Worm (Caenorhabditis elegans) whole organism, L2 larva: ENCODE measurements around the gene nspd-2.

Experiments used
- C34F6.9 ChIP-seq: fragments of 150-350 bp; optimal IDR thresholded peaks from 2 replicates; lab custom pipeline; 2014; ENCODE audit warnings: missing biosample characterization, missing genetic modification characterization
- F13H6.1 ChIP-seq: sonication (generic microtip); optimal IDR thresholded peaks from 2 replicates; lab custom pipeline; 2016; ENCODE audit warnings: missing genetic modification characterization, missing compliant biosample characterization
- R02D3.7 ChIP-seq: fragments of 150-350 bp; optimal IDR thresholded peaks from 2 replicates; lab custom pipeline; 2014; ENCODE audit warnings: missing biosample characterization, missing genetic modification characterization
- Y55F3AM.14 ChIP-seq: fragments of 200-800 bp; sonication (Bioruptor generic); optimal IDR thresholded peaks from 2 replicates; lab custom pipeline; 2018; ENCODE audit warnings: mild to moderate bottlenecking, missing genetic modification characterization, missing compliant biosample characterization
- alr-1 ChIP-seq: fragments of 150-350 bp; optimal IDR thresholded peaks from 2 replicates; lab custom pipeline; 2014; ENCODE audit warnings: missing biosample characterization, missing genetic modification characterization
- ama-1 ChIP-seq: fragments of 150-350 bp; optimal IDR thresholded peaks from 2 replicates; lab custom pipeline; 2018; ENCODE audit warnings: inconsistent platforms
- blmp-1 ChIP-seq: sonication (generic microtip); optimal IDR thresholded peaks from 2 replicates; lab custom pipeline; 2017; ENCODE audit warnings: missing genetic modification characterization, mild to moderate bottlenecking, missing compliant biosample characterization, antibody characterized with exemption, moderate library complexity; ENCODE audit not compliant: insufficient read depth
- ceh-16 ChIP-seq: fragments of 150-350 bp; optimal IDR thresholded peaks from 2 replicates; lab custom pipeline; 2014; ENCODE audit warnings: missing biosample characterization, missing genetic modification characterization
- ceh-82 ChIP-seq: fragments of 150-350 bp; optimal IDR thresholded peaks from 2 replicates; lab custom pipeline; 2014; ENCODE audit warnings: missing biosample characterization, missing genetic modification characterization
- crh-2 ChIP-seq: sonication (generic microtip); optimal IDR thresholded peaks from 2 replicates; lab custom pipeline; 2017; ENCODE audit warnings: missing biosample characterization, missing genetic modification characterization
- dmd-4 ChIP-seq: sonication (generic microtip); optimal IDR thresholded peaks from 2 replicates; lab custom pipeline; 2017; ENCODE audit warnings: missing biosample characterization, missing genetic modification characterization
- egl-27 ChIP-seq: sonication (generic microtip); optimal IDR thresholded peaks from 3 replicates; lab custom pipeline; 2017; ENCODE audit warnings: missing biosample characterization, missing genetic modification reagents, missing genetic modification characterization
- elt-3 ChIP-seq: sonication (generic microtip); optimal IDR thresholded peaks from 2 replicates; lab custom pipeline; 2017; ENCODE audit warnings: missing biosample characterization, missing genetic modification characterization
- fos-1 ChIP-seq: fragments of 150-350 bp; optimal IDR thresholded peaks from 2 replicates; lab custom pipeline; 2014; ENCODE audit warnings: missing biosample characterization, missing genetic modification characterization
- gmeb-1 ChIP-seq: fragments of 150-350 bp; optimal IDR thresholded peaks from 2 replicates; lab custom pipeline; 2014; ENCODE audit warnings: missing biosample characterization, missing genetic modification characterization
- lin-13 ChIP-seq: fragments of 150-350 bp; optimal IDR thresholded peaks from 2 replicates; lab custom pipeline; 2014; ENCODE audit warnings: missing biosample characterization, missing genetic modification reagents, missing genetic modification characterization
- lin-39 ChIP-seq: fragments of 150-350 bp; optimal IDR thresholded peaks from 2 replicates; lab custom pipeline; 2014; ENCODE audit warnings: missing biosample characterization, missing genetic modification reagents, missing genetic modification characterization
- lsy-2 ChIP-seq, 2 experiments: fragments of 150-350 bp in 1 of 2; sonication (generic microtip) in 1 of 2; optimal IDR thresholded peaks; 2 replicates each; lab custom pipeline; 2014 to 2017; ENCODE audit warnings: missing biosample characterization in 2 of 2, missing genetic modification characterization in 2 of 2
- mab-5 ChIP-seq: fragments of 150-350 bp; optimal IDR thresholded peaks from 2 replicates; lab custom pipeline; 2014; ENCODE audit warnings: missing biosample characterization, missing genetic modification characterization
- mdl-1 ChIP-seq, 2 experiments: fragments of 150-350 bp in 1 of 2; sonication (generic microtip) in 1 of 2; optimal IDR thresholded peaks; 2 replicates each; lab custom pipeline; 2017; ENCODE audit warnings: missing biosample characterization in 2 of 2, missing genetic modification characterization in 2 of 2
- nhr-10 ChIP-seq: sonication (generic microtip); optimal IDR thresholded peaks from 2 replicates; lab custom pipeline; 2017; ENCODE audit warnings: missing biosample characterization, missing genetic modification characterization
- nhr-12 ChIP-seq: fragments of 150-350 bp; optimal IDR thresholded peaks from 2 replicates; lab custom pipeline; 2014; ENCODE audit warnings: missing biosample characterization, missing genetic modification characterization
- nhr-129 ChIP-seq: fragments of 150-350 bp; optimal IDR thresholded peaks from 2 replicates; lab custom pipeline; 2014; ENCODE audit warnings: missing biosample characterization, missing genetic modification characterization
- nhr-21 ChIP-seq: fragments of 150-350 bp; optimal IDR thresholded peaks from 2 replicates; lab custom pipeline; 2014; ENCODE audit warnings: missing biosample characterization, missing genetic modification characterization
- nhr-237 ChIP-seq: fragments of 150-350 bp; optimal IDR thresholded peaks from 2 replicates; lab custom pipeline; 2014; ENCODE audit warnings: missing biosample characterization, missing genetic modification characterization
- nhr-25 ChIP-seq: fragments of 150-350 bp; sonication (generic microtip); optimal IDR thresholded peaks from 3 replicates; lab custom pipeline; 2014; ENCODE audit warnings: missing biosample characterization, missing genetic modification characterization
- nhr-6 ChIP-seq: fragments of 150-350 bp; optimal IDR thresholded peaks from 2 replicates; lab custom pipeline; 2014; ENCODE audit warnings: missing biosample characterization, missing genetic modification characterization
- nhr-77 ChIP-seq: fragments of 150-350 bp; optimal IDR thresholded peaks from 2 replicates; lab custom pipeline; 2014; ENCODE audit warnings: missing biosample characterization, missing genetic modification characterization
- peb-1 ChIP-seq: fragments of 150-350 bp; optimal IDR thresholded peaks from 2 replicates; lab custom pipeline; 2014; ENCODE audit warnings: missing biosample characterization, missing genetic modification characterization
- skn-1 ChIP-seq: sonication (generic microtip); optimal IDR thresholded peaks from 2 replicates; lab custom pipeline; 2017; ENCODE audit warnings: missing biosample characterization, missing genetic modification characterization
- sma-3 ChIP-seq: sonication (generic microtip); optimal IDR thresholded peaks from 2 replicates; lab custom pipeline; 2016; ENCODE audit warnings: missing genetic modification reagents, missing genetic modification characterization, missing compliant biosample characterization
- sma-9 ChIP-seq, 2 experiments: fragments of 150-350 bp in 1 of 2; sonication (generic microtip) in 1 of 2; optimal IDR thresholded peaks; 2 replicates each; lab custom pipeline; 2014 to 2016; ENCODE audit warnings: missing genetic modification characterization in 2 of 2, mild to moderate bottlenecking in 1 of 2, missing biosample characterization in 1 of 2, missing compliant biosample characterization in 1 of 2, missing genetic modification reagents in 1 of 2, moderate library complexity in 1 of 2
- unc-39 ChIP-seq: fragments of 150-350 bp; optimal IDR thresholded peaks from 2 replicates; lab custom pipeline; 2014; ENCODE audit warnings: missing biosample characterization, missing genetic modification characterization
- unc-55 ChIP-seq: fragments of 150-350 bp; sonication (generic microtip); optimal IDR thresholded peaks from 3 replicates; lab custom pipeline; 2014; ENCODE audit warnings: missing biosample characterization, missing genetic modification reagents, missing genetic modification characterization
- zag-1 ChIP-seq: fragments of 150-350 bp; optimal IDR thresholded peaks from 2 replicates; lab custom pipeline; 2014; ENCODE audit warnings: missing biosample characterization, missing genetic modification characterization
- ztf-1 ChIP-seq: fragments of 200-800 bp; sonication (Bioruptor generic); conservative IDR thresholded peaks from 2 replicates; pipeline ENCODE4 v1.3.6; 2022; ENCODE audit warnings: missing genetic modification characterization, missing compliant biosample characterization
- ztf-11 ChIP-seq: sonication (generic microtip); optimal IDR thresholded peaks from 2 replicates; lab custom pipeline; 2017; ENCODE audit warnings: missing biosample characterization, missing genetic modification characterization
- ztf-4 ChIP-seq: fragments of 150-350 bp; optimal IDR thresholded peaks from 2 replicates; lab custom pipeline; 2014; ENCODE audit warnings: missing biosample characterization, missing genetic modification characterization

nspd-2 gene

DNA sequence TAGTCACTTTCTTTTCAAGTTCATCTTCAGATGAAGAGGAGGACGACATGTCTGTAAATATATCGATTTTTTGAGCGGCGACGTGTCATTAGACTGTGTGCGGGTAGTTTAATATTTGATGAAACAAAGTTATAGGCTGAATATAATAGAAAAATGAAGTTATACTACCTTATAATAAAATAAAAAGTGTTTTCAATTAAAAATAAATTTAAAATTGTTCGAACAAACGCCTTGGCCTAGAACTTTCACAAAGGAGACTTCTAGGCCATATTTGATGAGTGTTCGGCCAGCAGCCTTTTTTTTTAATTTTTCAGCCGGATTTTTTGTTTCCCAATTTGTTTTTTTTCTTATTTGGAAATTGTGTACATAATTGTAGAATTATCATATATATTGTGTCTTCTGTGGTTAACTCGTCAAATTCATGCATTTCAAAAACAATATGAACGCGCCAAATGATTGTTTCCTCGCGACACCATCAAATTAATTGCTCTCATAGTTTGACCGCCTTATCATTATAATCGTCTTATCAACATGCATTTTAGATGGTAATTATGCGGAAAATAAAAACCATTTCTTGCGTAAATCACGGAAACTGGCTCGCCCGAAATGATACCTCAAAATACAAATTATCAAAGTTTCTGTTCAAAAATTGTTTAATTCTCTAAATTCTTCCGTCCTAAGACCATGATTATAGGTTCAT is 46.4 kb upstream of the nspd-2 start, which contains the start of gene T13F2.2 (continued):
- peak; percentile 51 for TF ChIP-seq fos-1 (tag; lab: Kevin White, UChicago)
- no peak for TF ChIP-seq zag-1
- TF ChIP-seq skn-1 (tag; lab: Kevin White, UChicago): no peak
- no peak for TF ChIP-seq alr-1 (tag; lab: Kevin White, UChicago)
- TF ChIP-seq nhr-6 (tag; lab: Kevin White, UChicago): no peak
- no peak for TF ChIP-seq mab-5

DNA sequence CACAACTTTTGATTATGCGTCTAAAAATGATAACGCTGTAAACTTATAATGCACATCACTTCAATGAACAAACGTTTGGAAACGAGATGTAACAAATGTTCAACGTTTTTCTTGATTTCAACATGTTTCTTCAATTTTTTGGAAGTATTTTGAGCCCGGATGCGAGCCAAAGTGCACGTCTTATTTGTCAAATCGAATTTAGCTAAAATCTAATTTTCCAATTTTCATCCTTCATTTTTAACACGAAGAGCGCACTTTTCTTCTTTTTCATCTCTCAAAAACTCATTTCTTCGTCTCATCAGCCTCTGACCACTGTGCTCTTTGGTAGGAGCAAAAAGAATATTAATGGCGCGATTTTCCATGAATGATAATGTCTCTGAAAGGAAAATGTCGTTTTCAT is 45.6 kb upstream of the nspd-2 start:
- no peak for TF ChIP-seq ama-1 (lab: Kevin White, UChicago)
- peak; percentile 17 for TF ChIP-seq C34F6.9 (tag; lab: Kevin White, UChicago)
- peak; percentile 17 for TF ChIP-seq sma-9 (GFP tag; optimal IDR thresholded peaks at IDR 0.05; lab: Kevin White, UChicago)
- no peak for TF ChIP-seq sma-9 (tag; optimal IDR thresholded peaks at IDR 0.05; lab: Kevin White, UChicago)
- TF ChIP-seq elt-3 (tag; lab: Kevin White, UChicago): no peak
- no peak for TF ChIP-seq crh-2
- no peak for TF ChIP-seq ceh-16 (tag; lab: Kevin White, UChicago)
- TF ChIP-seq ztf-4 (tag; lab: Kevin White, UChicago): no peak
- no peak for TF ChIP-seq ztf-11 (tag; lab: Kevin White, UChicago)
- TF ChIP-seq, all 48 proteins: peak for 2

- TF ChIP-seq R02D3.7 (tag; lab: Kevin White, UChicago) (no peak), zag-1 (no peak), unc-39 (tag; lab: Kevin White, UChicago) (no peak), F13H6.1 (no peak), lin-13 (no peak), nhr-6 (tag; lab: Kevin White, UChicago) (no peak), lsy-2 (tag; optimal IDR thresholded peaks at IDR 0.05; lab: Kevin White, UChicago) (no peak), nhr-10 (tag; lab: Kevin White, UChicago) (no peak), mdl-1 (tag; optimal IDR thresholded peaks at IDR 0.05; lab: Kevin White, UChicago) (no peak), crh-2 (no peak), ceh-82 (no peak), sma-3 (GFP tag; lab: Kevin White, UChicago) (no peak), Y55F3AM.14 (GFP tag; lab: Kevin White, UChicago) (no peak), nhr-237 (tag; lab: Kevin White, UChicago) (no peak), ztf-1 (GFP tag; lab: Robert Waterston, UW) (no peak), egl-27 (no peak), C34F6.9 (tag; lab: Kevin White, UChicago) (no peak), gmeb-1 (tag; lab: Kevin White, UChicago) (no peak)
- TF ChIP-seq, all 48 proteins: peak for 0
Observed at ce11 chrIV:9799129-9799528, 44.7 kb upstream of the nspd-2 start, which contains the start of gene fat-4. Gene fat-4 (plus strand): TSS chrIV:9799429.

DNA sequence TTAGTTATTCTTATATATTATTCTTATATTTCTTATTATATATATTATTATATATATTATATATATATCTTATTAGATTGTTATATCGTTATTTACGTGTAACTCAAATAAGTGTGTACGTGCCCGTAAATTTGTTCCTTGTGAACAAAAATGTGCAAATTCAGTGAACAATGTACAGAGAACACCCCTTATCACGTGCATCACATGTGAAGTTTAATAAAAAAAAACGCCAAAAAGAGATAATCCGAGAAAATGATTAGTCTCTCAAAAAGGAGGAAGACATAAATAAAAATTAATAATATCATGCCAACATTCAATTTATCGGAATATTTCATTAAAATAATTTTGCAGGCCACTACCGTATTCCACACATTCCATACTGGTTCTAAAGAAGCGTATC is 44.2 kb upstream of the nspd-2 start:
- TF ChIP-seq dmd-4 (tag; lab: Kevin White, UChicago): no peak
- TF ChIP-seq sma-9 (GFP tag; optimal IDR thresholded peaks at IDR 0.05; lab: Kevin White, UChicago): peak; percentile 14
- no peak for TF ChIP-seq sma-9 (tag; optimal IDR thresholded peaks at IDR 0.05; lab: Kevin White, UChicago)

- TF ChIP-seq ceh-16 (tag; lab: Kevin White, UChicago) (no peak), F13H6.1 (peak; percentile 25), peb-1 (tag; lab: Kevin White, UChicago) (no peak), mdl-1 (tag; optimal IDR thresholded peaks at IDR 0.05; lab: Kevin White, UChicago) (no peak), lin-39 (tag; lab: Kevin White, UChicago) (no peak), blmp-1 (peak; percentile 34), crh-2 (peak; percentile 78), ztf-4 (tag; lab: Kevin White, UChicago) (no peak), nhr-237 (tag; lab: Kevin White, UChicago) (no peak), gmeb-1 (tag; lab: Kevin White, UChicago) (peak; percentile 48), fos-1 (tag; lab: Kevin White, UChicago) (peak; percentile 91), sma-9 (GFP tag; optimal IDR thresholded peaks at IDR 0.05; lab: Kevin White, UChicago) (peak; percentile 83), sma-9 (tag; optimal IDR thresholded peaks at IDR 0.05; lab: Kevin White, UChicago) (no peak), nhr-129 (tag; lab: Kevin White, UChicago) (peak; percentile 21), ceh-82 (no peak), nhr-6 (tag; lab: Kevin White, UChicago) (no peak), R02D3.7 (tag; lab: Kevin White, UChicago) (no peak), lsy-2 (tag; optimal IDR thresholded peaks at IDR 0.05; lab: Kevin White, UChicago) (no peak), nhr-21 (tag; lab: Kevin White, UChicago) (no peak), sma-3 (GFP tag; lab: Kevin White, UChicago) (peak; percentile 24), nhr-25 (tag; lab: Kevin White, UChicago) (no peak), nhr-12 (no peak), elt-3 (tag; lab: Kevin White, UChicago) (no peak), ztf-1 (GFP tag; lab: Robert Waterston, UW) (no peak), C34F6.9 (tag; lab: Kevin White, UChicago) (no peak), zag-1 (no peak), nhr-77 (tag; lab: Kevin White, UChicago) (no peak), ama-1 (lab: Kevin White, UChicago) (no peak), unc-55 (GFP tag; lab: Kevin White, UChicago) (no peak), Y55F3AM.14 (GFP tag; lab: Kevin White, UChicago) (no peak)
Observed at ce11 chrIV:9801418-9801817, 42.4 kb upstream of the nspd-2 start.
